1 fruit fly cellular context compared by ENCODE assay signal in the genomic region with DNA sequence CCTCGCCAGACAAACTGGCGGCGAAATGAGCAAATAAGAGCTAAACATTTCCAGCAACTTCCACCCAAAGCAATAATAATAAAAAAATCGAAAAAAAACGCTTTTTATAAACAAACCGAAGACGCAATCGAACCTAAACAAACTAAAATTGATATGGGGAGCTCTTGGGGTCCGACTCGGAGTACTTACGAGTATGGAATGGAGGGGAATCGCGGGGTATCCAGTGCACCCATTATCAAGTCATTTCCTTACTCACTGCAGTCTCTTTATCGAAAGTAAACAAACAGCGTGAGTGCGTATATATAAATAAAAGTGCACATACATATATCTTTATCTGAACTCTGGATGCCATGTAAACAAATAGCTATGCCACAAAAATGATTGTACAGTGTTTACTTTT.
A peak's percentile ranks its signal among the peaks of the same experiment; 100 is the strongest.
TF ChIP-seq lines count a peak whose summit lies in the region.

No protein-coding gene starts in this region.

TF ChIP-seq in whole organism, embryonic, 481 proteins besides CTCF, POLR2A, EP300 and RAD21 (continued from another document):
- peak; percentile 70 for TF ChIP-seq CG15696 (tag; optimal IDR thresholded peaks at IDR 0.05; lab: Kevin White, UChicago)
- TF ChIP-seq CG1602 (GFP tag; optimal IDR thresholded peaks at IDR 0.05; lab: Kevin White, UChicago), result no peak
- no peak for TF ChIP-seq croc (GFP tag; conservative IDR thresholded peaks at IDR 0.05; lab: Robert Waterston, UW)
- TF ChIP-seq Ravus (GFP tag; IDR thresholded peaks at IDR 0.05; lab: Robert Waterston, UW), result no peak
- no peak for TF ChIP-seq gfzf (GFP tag; optimal IDR thresholded peaks at IDR 0.05; lab: Kevin White, UChicago)
- TF ChIP-seq Lim3 (GFP tag; IDR thresholded peaks at IDR 0.05; lab: Robert Waterston, UW), result no peak
- no peak for TF ChIP-seq CG32532 (GFP tag; IDR thresholded peaks at IDR 0.05; lab: Robert Waterston, UW)
- peak; percentile 56 for TF ChIP-seq run (tag; optimal IDR thresholded peaks at IDR 0.05; lab: Kevin White, UChicago)
- TF ChIP-seq CG10431 (GFP tag; optimal IDR thresholded peaks at IDR 0.05; lab: Kevin White, UChicago), result peak; percentile 59
- TF ChIP-seq nmo (GFP tag; optimal IDR thresholded peaks at IDR 0.05; lab: Kevin White, UChicago), result no peak
- no peak for TF ChIP-seq CG4617 (GFP tag; optimal IDR thresholded peaks at IDR 0.05; lab: Kevin White, UChicago; ENCODE audit: borderline replicate concordance)
- peak; percentile 1 for TF ChIP-seq BtbVII (GFP tag; optimal IDR thresholded peaks at IDR 0.05; lab: Kevin White, UChicago)
- no peak for TF ChIP-seq CG18476 (GFP tag; optimal IDR thresholded peaks at IDR 0.05; lab: Kevin White, UChicago)
- no peak for TF ChIP-seq da (GFP tag; optimal IDR thresholded peaks at IDR 0.05; lab: Kevin White, UChicago)
- peak; percentile 1 for TF ChIP-seq salm (tag; optimal IDR thresholded peaks at IDR 0.05; lab: Kevin White, UChicago)
- no peak for TF ChIP-seq CG8478 (optimal IDR thresholded peaks at IDR 0.05; lab: Kevin White, UChicago)
- no peak for TF ChIP-seq Chrac-16 (GFP tag; optimal IDR thresholded peaks at IDR 0.05; lab: Kevin White, UChicago)
- TF ChIP-seq row (GFP tag; IDR thresholded peaks at IDR 0.05; lab: Robert Waterston, UW), result no peak
- no peak for TF ChIP-seq CG13296 (GFP tag; optimal IDR thresholded peaks at IDR 0.05; lab: Kevin White, UChicago)
- TF ChIP-seq nerfin-1 (tag; optimal IDR thresholded peaks at IDR 0.05; lab: Kevin White, UChicago), result peak; percentile 18
- no peak for TF ChIP-seq CG3281 (GFP tag; optimal IDR thresholded peaks at IDR 0.05; lab: Kevin White, UChicago)
- TF ChIP-seq Asciz (GFP tag; optimal IDR thresholded peaks at IDR 0.05; lab: Kevin White, UChicago), result peak; percentile 66
- no peak for TF ChIP-seq CG14860 (GFP tag; IDR thresholded peaks at IDR 0.05; lab: Robert Waterston, UW; ENCODE audit: partially characterized antibody)
- TF ChIP-seq gem (tag; optimal IDR thresholded peaks at IDR 0.05; lab: Kevin White, UChicago), result peak; percentile 28
- TF ChIP-seq fd3F (GFP tag; optimal IDR thresholded peaks at IDR 0.05; lab: Kevin White, UChicago), result no peak
- no peak for TF ChIP-seq ewg (GFP tag; optimal IDR thresholded peaks at IDR 0.05; lab: Kevin White, UChicago)
- TF ChIP-seq CG6813 (GFP tag; optimal IDR thresholded peaks at IDR 0.05; lab: Kevin White, UChicago), result peak; percentile 42
- TF ChIP-seq corto (GFP tag; optimal IDR thresholded peaks at IDR 0.05; lab: Kevin White, UChicago), result no peak
- TF ChIP-seq CG31365 (tag; optimal IDR thresholded peaks at IDR 0.05; lab: Kevin White, UChicago), result no peak
- TF ChIP-seq E2f1 (GFP tag; IDR thresholded peaks at IDR 0.05; lab: Robert Waterston, UW), result no peak
- TF ChIP-seq wek (GFP tag; optimal IDR thresholded peaks at IDR 0.05; lab: Kevin White, UChicago), result peak; percentile 20
- no peak for TF ChIP-seq Bdp1 (GFP tag; optimal IDR thresholded peaks at IDR 0.05; lab: Kevin White, UChicago)
- TF ChIP-seq PHDP (tag; optimal IDR thresholded peaks at IDR 0.05; lab: Kevin White, UChicago), result no peak
- TF ChIP-seq unc-4 (GFP tag; IDR thresholded peaks at IDR 0.05; lab: Robert Waterston, UW; ENCODE audit: partially characterized antibody), result no peak
- no peak for TF ChIP-seq Myb (GFP tag; optimal IDR thresholded peaks at IDR 0.05; lab: Kevin White, UChicago)
- no peak for TF ChIP-seq CG17186 (GFP tag; optimal IDR thresholded peaks at IDR 0.05; lab: Kevin White, UChicago)
- TF ChIP-seq Hsf (GFP tag; optimal IDR thresholded peaks at IDR 0.05; lab: Kevin White, UChicago), result no peak
- TF ChIP-seq CG12104 (GFP tag; optimal IDR thresholded peaks at IDR 0.05; lab: Kevin White, UChicago), result no peak
- no peak for TF ChIP-seq pho (GFP tag; optimal IDR thresholded peaks at IDR 0.05; lab: Kevin White, UChicago)
- no peak for TF ChIP-seq CG6765 (GFP tag; optimal IDR thresholded peaks at IDR 0.05; lab: Kevin White, UChicago)
- 0 out of 3 replicates have a peak, but pooled peaks have one; percentile 21 for TF ChIP-seq CG17361 (GFP tag; IDR thresholded peaks at IDR 0.05; lab: Robert Waterston, UW)
- peak; percentile 23 for TF ChIP-seq Sox100B (GFP tag; optimal IDR thresholded peaks at IDR 0.05; lab: Kevin White, UChicago)
- no peak for TF ChIP-seq HLH54F (GFP tag; optimal IDR thresholded peaks at IDR 0.05; lab: Kevin White, UChicago)
- TF ChIP-seq CG18262 (tag; optimal IDR thresholded peaks at IDR 0.05; lab: Kevin White, UChicago), result peak; percentile 50
- no peak for TF ChIP-seq otp (GFP tag; IDR thresholded peaks at IDR 0.05; lab: Robert Waterston, UW)
- no peak for TF ChIP-seq CG6854 (GFP tag; optimal IDR thresholded peaks at IDR 0.05; lab: Kevin White, UChicago)
- TF ChIP-seq CG11695 (GFP tag; IDR thresholded peaks at IDR 0.05; lab: Robert Waterston, UW), result no peak
- TF ChIP-seq CHES-1-like (GFP tag; optimal IDR thresholded peaks at IDR 0.05; lab: Kevin White, UChicago), result no peak
- TF ChIP-seq chif (GFP tag; optimal IDR thresholded peaks at IDR 0.05; lab: Kevin White, UChicago), result no peak
- TF ChIP-seq CG11504 (tag; optimal IDR thresholded peaks at IDR 0.05; lab: Kevin White, UChicago), result no peak
- no peak for TF ChIP-seq CG10462 (GFP tag; optimal IDR thresholded peaks at IDR 0.05; lab: Kevin White, UChicago)
- no peak for TF ChIP-seq fu2 (GFP tag; optimal IDR thresholded peaks at IDR 0.05; lab: Kevin White, UChicago)
- no peak for TF ChIP-seq CG4820 (GFP tag; optimal IDR thresholded peaks at IDR 0.05; lab: Kevin White, UChicago)
- TF ChIP-seq dysf (GFP tag; IDR thresholded peaks at IDR 0.05; lab: Robert Waterston, UW), result no peak
- TF ChIP-seq C15 (GFP tag; IDR thresholded peaks at IDR 0.05; lab: Robert Waterston, UW), result no peak
- TF ChIP-seq Eip74EF (GFP tag; optimal IDR thresholded peaks at IDR 0.05; lab: Kevin White, UChicago), result peak in 1 of 2 experiments; percentile 43
- no peak for TF ChIP-seq CG15269 (tag; optimal IDR thresholded peaks at IDR 0.05; lab: Kevin White, UChicago)
